Worm (Caenorhabditis elegans) whole organism, L4 larva: ENCODE measurements around the gene R13D11.4.
"Not testable (repeated sequence)": the region's sequence is repeated elsewhere in the genome, so short reads cannot be mapped to it uniquely, and the experiment has no call there.

Experiments used
- F10B5.3 ChIP-seq: sonication (generic microtip); optimal IDR thresholded peaks from 2 replicates; lab custom pipeline; 2016; ENCODE audit warnings: mild to moderate bottlenecking, missing genetic modification characterization, missing compliant biosample characterization
- F49E8.2 ChIP-seq: sonication (generic microtip); optimal IDR thresholded peaks from 2 replicates; lab custom pipeline; 2016; ENCODE audit warnings: missing compliant biosample characterization, mild to moderate bottlenecking, missing genetic modification characterization, borderline replicate concordance
- T26A8.4 ChIP-seq: fragments of 200-800 bp; sonication (Bioruptor generic); IDR thresholded peaks from 2 replicates; pipeline ENCODE4 v1.3.6; 2022; ENCODE audit warnings: missing genetic modification characterization, missing compliant biosample characterization
- ceh-32 ChIP-seq: sonication (generic microtip); optimal IDR thresholded peaks from 2 replicates; lab custom pipeline; 2016; ENCODE audit warnings: mild to moderate bottlenecking, missing genetic modification characterization, missing compliant biosample characterization; ENCODE audit not compliant: poor library complexity
- daf-16 ChIP-seq, 3 experiments: sonication (generic microtip); optimal IDR thresholded peaks; 2 replicates each; lab custom pipeline; 2016 to 2017; ENCODE audit warnings: missing genetic modification characterization in 3 of 3, missing genetic modification reagents in 3 of 3, mild to moderate bottlenecking in 2 of 3, missing compliant biosample characterization in 2 of 3, missing biosample characterization in 1 of 3, moderate library complexity in 1 of 3
- daf-19 ChIP-seq: fragments of 200-800 bp; sonication (Bioruptor generic); conservative IDR thresholded peaks from 2 replicates; pipeline ENCODE4 v1.3.6; 2022; ENCODE audit warnings: missing genetic modification characterization, missing compliant biosample characterization
- dmd-9 ChIP-seq: fragments of 200-800 bp; sonication (Bioruptor generic); IDR thresholded peaks from 2 replicates; pipeline ENCODE4 v1.3.6; 2022; ENCODE audit warnings: missing genetic modification reagents, missing genetic modification characterization, missing compliant biosample characterization
- egl-27 ChIP-seq: sonication (generic microtip); optimal IDR thresholded peaks from 3 replicates; lab custom pipeline; 2017; ENCODE audit warnings: missing biosample characterization, missing genetic modification reagents, missing genetic modification characterization
- egl-43 ChIP-seq: fragments of 200-800 bp; sonication (Bioruptor generic); IDR thresholded peaks from 2 replicates; pipeline ENCODE4 v1.3.6; 2022; ENCODE audit warnings: missing genetic modification reagents, missing genetic modification characterization, missing compliant biosample characterization
- fos-1 ChIP-seq: fragments of 150-350 bp; optimal IDR thresholded peaks from 2 replicates; lab custom pipeline; 2014; ENCODE audit warnings: missing biosample characterization, missing genetic modification characterization
- gei-8 ChIP-seq: fragments of 200-800 bp; sonication (Bioruptor generic); optimal IDR thresholded peaks from 2 replicates; lab custom pipeline; 2018; ENCODE audit warnings: mild to moderate bottlenecking, missing genetic modification characterization, missing compliant biosample characterization
- hif-1 ChIP-seq, 2 experiments: sonication (generic microtip); optimal IDR thresholded peaks; 2 replicates each; lab custom pipeline; 2016 to 2017; ENCODE audit warnings: missing compliant biosample characterization in 2 of 2, missing genetic modification characterization in 2 of 2, missing genetic modification reagents in 2 of 2, missing genotype in 2 of 2, mild to moderate bottlenecking in 1 of 2
- lin-1 ChIP-seq: fragments of 200-800 bp; sonication (Bioruptor generic); IDR thresholded peaks from 2 replicates; pipeline ENCODE4 v1.3.6; 2022; ENCODE audit warnings: missing genetic modification reagents, missing genetic modification characterization, missing compliant biosample characterization
- madf-5 ChIP-seq, 2 experiments: fragments of 200-800 bp; sonication (Bioruptor generic); IDR thresholded peaks; 2 replicates each; pipeline ENCODE4 v1.3.6; 2022; ENCODE audit warnings: missing compliant biosample characterization in 2 of 2, missing genetic modification characterization in 2 of 2
- mdl-1 ChIP-seq, 2 experiments: fragments of 150-350 bp in 1 of 2; sonication (generic microtip) in 1 of 2; optimal IDR thresholded peaks; 2 replicates each; lab custom pipeline; 2014 to 2017; ENCODE audit warnings: missing biosample characterization in 2 of 2, missing genetic modification characterization in 2 of 2
- mdt-29 ChIP-seq: fragments of 200-800 bp; sonication (Bioruptor generic); IDR thresholded peaks from 2 replicates; pipeline ENCODE4 v1.3.6; 2022; ENCODE audit warnings: missing genetic modification reagents, missing genetic modification characterization, missing compliant biosample characterization
- mes-2 ChIP-seq: sonication (generic microtip); optimal IDR thresholded peaks from 2 replicates; lab custom pipeline; 2016; ENCODE audit warnings: missing genotype, mild to moderate bottlenecking, missing genetic modification characterization, missing compliant biosample characterization; ENCODE audit not compliant: poor library complexity, severe bottlenecking
- mxl-2 ChIP-seq: fragments of 200-800 bp; sonication (Bioruptor generic); conservative IDR thresholded peaks from 2 replicates; pipeline ENCODE4 v1.3.6; 2022; ENCODE audit warnings: missing genetic modification reagents, missing genetic modification characterization, missing compliant biosample characterization
- nhr-10 ChIP-seq: fragments of 150-350 bp; optimal IDR thresholded peaks from 2 replicates; lab custom pipeline; 2014; ENCODE audit warnings: missing biosample characterization, missing genetic modification characterization
- nhr-11 ChIP-seq: fragments of 150-350 bp; optimal IDR thresholded peaks from 2 replicates; lab custom pipeline; 2014; ENCODE audit warnings: missing biosample characterization, missing genetic modification characterization
- nhr-111 ChIP-seq: fragments of 200-800 bp; sonication (Bioruptor generic); optimal IDR thresholded peaks from 2 replicates; lab custom pipeline; 2018; ENCODE audit warnings: mild to moderate bottlenecking, missing genetic modification characterization, missing compliant biosample characterization
- nhr-237 ChIP-seq: sonication (generic microtip); optimal IDR thresholded peaks from 2 replicates; lab custom pipeline; 2017; ENCODE audit warnings: missing biosample characterization, missing genetic modification characterization
- nhr-41 ChIP-seq: fragments of 200-800 bp; sonication (Bioruptor generic); IDR thresholded peaks from 2 replicates; pipeline ENCODE4 v1.3.6; 2022; ENCODE audit warnings: missing genetic modification reagents, missing genetic modification characterization, missing compliant biosample characterization
- nhr-42 ChIP-seq: fragments of 200-800 bp; sonication (Bioruptor generic); IDR thresholded peaks from 2 replicates; pipeline ENCODE4 v1.3.6; 2022; ENCODE audit warnings: missing genetic modification characterization, missing compliant biosample characterization
- nhr-6 ChIP-seq: fragments of 150-350 bp; optimal IDR thresholded peaks from 2 replicates; lab custom pipeline; 2014; ENCODE audit warnings: missing biosample characterization, missing genetic modification characterization
- rbr-2 ChIP-seq: sonication (generic microtip); optimal IDR thresholded peaks from 2 replicates; lab custom pipeline; 2016; ENCODE audit warnings: missing genotype, missing genetic modification characterization, missing compliant biosample characterization
- saeg-2 ChIP-seq: fragments of 200-800 bp; sonication (Bioruptor generic); IDR thresholded peaks from 2 replicates; pipeline ENCODE4 v1.3.6; 2022; ENCODE audit warnings: missing genetic modification reagents, missing genetic modification characterization, missing compliant biosample characterization
- spr-1 ChIP-seq: sonication (generic microtip); optimal IDR thresholded peaks from 2 replicates; lab custom pipeline; 2016; ENCODE audit warnings: mild to moderate bottlenecking, missing genetic modification characterization, missing compliant biosample characterization
- unc-62 ChIP-seq, 3 experiments: fragments of 150-350 bp in 1 of 3; sonication (generic microtip); optimal IDR thresholded peaks in 2 of 3; peaks in 1 of 3; 1 replicate in 1 of 3; 2 replicates in 2 of 3; lab custom pipeline; 2014 to 2017; ENCODE audit warnings: missing biosample characterization in 3 of 3, missing genetic modification characterization in 3 of 3, missing genetic modification reagents in 3 of 3, missing genotype in 1 of 3
- vab-7 ChIP-seq: fragments of 200-800 bp; sonication (Bioruptor generic); IDR thresholded peaks from 2 replicates; pipeline ENCODE4 v1.3.6; 2022; ENCODE audit warnings: missing genetic modification reagents, missing genetic modification characterization, missing compliant biosample characterization
- zfp-2 ChIP-seq: sonication (generic microtip); optimal IDR thresholded peaks from 2 replicates; lab custom pipeline; 2016; ENCODE audit warnings: mild to moderate bottlenecking, missing genetic modification characterization, missing compliant biosample characterization

R13D11.4 gene

DNA sequence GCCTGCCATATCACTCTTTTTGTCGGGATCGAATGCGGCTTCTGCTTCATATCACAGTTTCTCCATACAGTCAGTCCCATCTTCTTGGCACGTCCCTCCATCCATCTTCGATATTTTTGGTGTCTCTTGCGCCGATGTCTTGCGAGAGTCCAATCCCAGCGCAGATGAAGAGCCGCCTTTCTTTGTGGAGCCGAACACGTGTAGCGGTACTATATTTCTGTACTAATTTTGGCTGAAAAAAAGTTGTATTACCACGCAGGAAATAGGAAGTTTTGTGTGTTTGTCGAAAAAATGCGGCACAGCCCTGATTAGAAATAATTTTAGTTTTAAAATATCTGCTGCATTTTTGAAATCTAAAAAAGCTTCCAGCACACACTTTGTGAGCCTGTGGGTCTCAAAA, 32.5 kb downstream of the R13D11.4 start, which contains the start of gene K09C6.8:
Gene K09C6.8, minus strand, starts transcription at position 101 of the 400 bp plus-strand sequence.
- not testable (repeated sequence) for TF ChIP-seq fos-1 (tag; lab: Kevin White, UChicago); mxl-2 (GFP tag; lab: Robert Waterston, UW); egl-43

DNA sequence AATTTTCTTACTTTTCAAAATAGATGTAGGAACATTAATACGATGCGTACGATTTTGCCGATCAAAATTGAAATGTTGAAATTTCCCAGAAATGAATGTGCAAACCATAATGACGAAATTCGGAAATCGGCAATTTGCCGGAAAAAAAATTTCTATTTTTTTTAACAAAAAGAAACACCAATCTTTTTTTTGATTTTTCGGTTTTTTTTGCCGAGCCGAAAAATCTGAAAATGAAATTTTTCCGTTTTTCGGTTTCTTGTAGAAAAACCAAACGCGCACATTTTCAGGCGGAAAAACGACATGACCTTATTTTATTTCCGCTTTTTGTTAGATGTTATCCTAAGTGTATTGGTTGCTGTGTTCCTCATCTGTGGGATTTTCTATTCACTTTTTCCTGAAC, 36.9 kb downstream of the R13D11.4 start, which contains the start of gene srbc-13:
Gene srbc-13, plus strand, starts transcription at position 301 of the 400 bp plus-strand sequence.
- TF ChIP-seq hif-1 (tag; optimal IDR thresholded peaks at IDR 0.05; lab: Kevin White, UChicago): no peak
- no peak for TF ChIP-seq gei-8
- TF ChIP-seq dmd-9 (GFP tag; lab: Robert Waterston, UW): no peak
- no peak for TF ChIP-seq spr-1 (tag; lab: Kevin White, UChicago)
- no peak for TF ChIP-seq F49E8.2 (tag; lab: Kevin White, UChicago)
- TF ChIP-seq nhr-111: no peak
- TF ChIP-seq mdt-29 (GFP tag; lab: Robert Waterston, UW): no peak
- no peak for TF ChIP-seq zfp-2
- TF ChIP-seq unc-62 (GFP tag; optimal IDR thresholded peaks at IDR 0.05 in 1 of 2; lab: Kevin White, UChicago): no peak
- no peak for TF ChIP-seq unc-62 (tag; optimal IDR thresholded peaks at IDR 0.05; lab: Kevin White, UChicago)
- TF ChIP-seq daf-16 (GFP tag; optimal IDR thresholded peaks at IDR 0.05; lab: Kevin White, UChicago): no peak
- TF ChIP-seq daf-16 (tag; optimal IDR thresholded peaks at IDR 0.05; lab: Kevin White, UChicago): no peak
- no peak for TF ChIP-seq mes-2 (tag; lab: Kevin White, UChicago)
- no peak for TF ChIP-seq saeg-2
- no peak for TF ChIP-seq ceh-32 (tag; lab: Kevin White, UChicago)
- TF ChIP-seq nhr-10 (tag; lab: Kevin White, UChicago): no peak
- no peak for TF ChIP-seq nhr-6 (tag; lab: Kevin White, UChicago)
- TF ChIP-seq nhr-41 (GFP tag; lab: Robert Waterston, UW): no peak
- TF ChIP-seq daf-19 (GFP tag; lab: Robert Waterston, UW): no peak
- TF ChIP-seq nhr-237 (tag; lab: Kevin White, UChicago): no peak
- TF ChIP-seq fos-1 (tag; lab: Kevin White, UChicago): no peak
- no peak for TF ChIP-seq egl-27

DNA sequence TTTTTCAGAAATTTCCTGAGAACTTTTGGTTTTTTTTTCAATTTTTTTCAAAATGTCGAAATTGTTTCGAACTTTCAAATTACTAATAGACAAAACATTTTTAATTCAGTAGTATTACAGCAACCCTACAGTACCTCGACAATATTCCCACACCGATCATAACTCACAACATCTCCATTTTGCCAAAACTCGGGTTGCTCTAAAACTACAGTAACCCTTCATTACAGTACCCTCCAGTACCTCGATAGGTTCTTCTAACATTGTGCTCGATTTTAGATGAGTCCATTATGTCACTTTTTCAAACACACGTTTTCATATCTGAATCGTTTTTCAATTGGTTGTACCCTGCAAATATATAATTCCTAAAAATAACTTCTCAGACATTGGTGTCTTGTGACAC, 38.4 kb downstream of the R13D11.4 start:
- TF ChIP-seq lin-1 (GFP tag; lab: Robert Waterston, UW): no peak
- TF ChIP-seq nhr-6 (tag; lab: Kevin White, UChicago): no peak
- TF ChIP-seq nhr-237 (tag; lab: Kevin White, UChicago): no peak
- TF ChIP-seq madf-5 (GFP tag; IDR thresholded peaks at IDR 0.05; lab: Robert Waterston, UW): no peak

DNA sequence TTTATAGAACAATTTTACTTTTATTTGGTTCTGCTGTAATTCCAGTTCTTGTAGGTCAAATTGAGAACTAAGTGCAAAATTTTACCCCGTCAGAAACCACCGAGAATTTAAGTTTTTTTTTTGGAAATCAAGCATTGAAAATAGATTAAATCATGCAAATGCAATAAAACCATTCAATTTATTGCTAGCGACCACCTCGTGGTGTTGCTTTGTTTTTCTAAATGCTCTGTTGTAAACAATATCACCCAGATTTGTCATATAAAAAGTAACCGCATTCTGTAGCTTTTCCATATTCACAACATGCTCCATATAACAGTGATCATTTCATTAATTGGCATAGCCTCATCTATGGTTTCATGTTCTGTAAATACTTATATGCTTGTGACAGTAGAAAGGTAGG, 38.9 kb downstream of the R13D11.4 start, which contains the start of gene srbc-12:
Gene srbc-12, plus strand, starts transcription at position 301 of the 400 bp plus-strand sequence.
- no peak for TF ChIP-seq vab-7
- TF ChIP-seq mdl-1 (tag; optimal IDR thresholded peaks at IDR 0.05; lab: Kevin White, UChicago): no peak
- TF ChIP-seq zfp-2: no peak

DNA sequence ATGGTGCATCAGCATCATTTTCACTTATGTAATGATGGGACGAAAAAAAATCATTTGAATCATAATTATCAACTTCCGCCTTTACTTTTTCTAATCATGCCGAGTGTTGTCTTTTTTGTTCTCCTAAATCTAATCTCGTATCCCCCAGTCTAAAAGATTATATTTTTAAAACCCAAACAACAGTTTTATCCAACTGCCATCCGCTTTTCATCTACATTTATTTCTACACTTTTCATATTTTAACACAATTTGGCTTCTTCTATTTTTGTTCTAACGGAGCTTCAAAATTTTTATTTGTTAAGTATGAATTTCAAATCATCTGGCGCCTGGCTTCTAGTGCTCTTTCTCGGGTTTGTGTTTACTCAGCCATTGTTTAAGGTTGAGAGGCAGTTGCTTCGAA, 41.6 kb downstream of the R13D11.4 start, which contains the start of gene K09C6.3:
Gene K09C6.3, plus strand, starts transcription at position 301 of the 400 bp plus-strand sequence.
- TF ChIP-seq lin-1 (GFP tag; lab: Robert Waterston, UW) (no peak), fos-1 (tag; lab: Kevin White, UChicago) (no peak), zfp-2 (no peak), spr-1 (tag; lab: Kevin White, UChicago) (no peak), nhr-42 (no peak), F10B5.3 (tag; lab: Kevin White, UChicago) (no peak), nhr-11 (tag; lab: Kevin White, UChicago) (no peak), hif-1 (tag; optimal IDR thresholded peaks at IDR 0.05; lab: Kevin White, UChicago) (no peak), daf-19 (GFP tag; lab: Robert Waterston, UW) (no peak), rbr-2 (tag; lab: Kevin White, UChicago) (no peak), T26A8.4 (GFP tag; lab: Robert Waterston, UW) (no peak), madf-5 (GFP tag; IDR thresholded peaks at IDR 0.05; lab: Robert Waterston, UW) (no peak), egl-27 (no peak)
